Worm (Caenorhabditis elegans) whole organism, L2 larva: ENCODE results near the gene crm-1.

ENCODE experiments used
- F13H6.1 ChIP-seq: sonication (generic microtip); optimal IDR thresholded peaks from 2 replicates; lab custom pipeline; 2016; ENCODE audit warnings: missing genetic modification characterization, missing compliant biosample characterization
- lin-13 ChIP-seq: fragments of 150-350 bp; optimal IDR thresholded peaks from 2 replicates; lab custom pipeline; 2014; ENCODE audit warnings: missing biosample characterization, missing genetic modification reagents, missing genetic modification characterization
- nhr-11 ChIP-seq: fragments of 150-350 bp; optimal IDR thresholded peaks from 2 replicates; lab custom pipeline; 2014; ENCODE audit warnings: missing biosample characterization, missing genetic modification characterization
- nhr-12 ChIP-seq: fragments of 150-350 bp; optimal IDR thresholded peaks from 2 replicates; lab custom pipeline; 2014; ENCODE audit warnings: missing biosample characterization, missing genetic modification characterization
- snpc-4 ChIP-seq: fragments of 150-350 bp; optimal IDR thresholded peaks from 2 replicates; lab custom pipeline; 2014; ENCODE audit warnings: missing biosample characterization, missing genetic modification characterization
- zag-1 ChIP-seq: fragments of 150-350 bp; optimal IDR thresholded peaks from 2 replicates; lab custom pipeline; 2014; ENCODE audit warnings: missing biosample characterization, missing genetic modification characterization
- ztf-4 ChIP-seq: fragments of 150-350 bp; optimal IDR thresholded peaks from 2 replicates; lab custom pipeline; 2014; ENCODE audit warnings: missing biosample characterization, missing genetic modification characterization

DNA sequence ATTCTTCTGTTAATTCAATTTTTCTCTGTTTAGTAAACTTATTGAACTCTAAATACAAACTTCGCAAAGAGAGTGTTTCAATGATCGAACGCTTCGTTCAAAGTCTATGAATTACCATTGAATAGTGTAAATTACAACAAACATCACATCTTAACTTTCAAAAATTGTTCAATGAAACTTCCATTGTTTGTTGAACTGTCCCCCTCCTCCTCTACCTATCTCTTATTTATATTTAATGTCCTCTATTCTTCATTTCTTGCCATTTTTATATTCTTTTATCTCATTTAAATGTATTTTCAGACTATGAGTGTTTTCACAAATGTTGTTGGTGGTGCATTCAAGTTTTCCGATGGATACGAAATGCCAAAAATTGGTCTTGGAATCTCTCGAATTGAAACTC, 7.3 kb upstream of the crm-1 start, which contains the start of gene K07C5.2:
- TF ChIP-seq nhr-12 = no peak
- TF ChIP-seq zag-1 (tag; lab: Kevin White, UChicago) = no peak
- TF ChIP-seq snpc-4 (tag; lab: Kevin White, UChicago) = no peak
- no peak for TF ChIP-seq lin-13 (GFP tag; lab: Kevin White, UChicago)
- TF ChIP-seq ztf-4 (tag; lab: Kevin White, UChicago) = no peak
- no peak for TF ChIP-seq F13H6.1 (tag; lab: Kevin White, UChicago)
- no peak for TF ChIP-seq nhr-11 (tag; lab: Kevin White, UChicago)
